Worm (Caenorhabditis elegans): ENCODE measurements around the gene C44H9.5.

C44H9.5 gene

DNA sequence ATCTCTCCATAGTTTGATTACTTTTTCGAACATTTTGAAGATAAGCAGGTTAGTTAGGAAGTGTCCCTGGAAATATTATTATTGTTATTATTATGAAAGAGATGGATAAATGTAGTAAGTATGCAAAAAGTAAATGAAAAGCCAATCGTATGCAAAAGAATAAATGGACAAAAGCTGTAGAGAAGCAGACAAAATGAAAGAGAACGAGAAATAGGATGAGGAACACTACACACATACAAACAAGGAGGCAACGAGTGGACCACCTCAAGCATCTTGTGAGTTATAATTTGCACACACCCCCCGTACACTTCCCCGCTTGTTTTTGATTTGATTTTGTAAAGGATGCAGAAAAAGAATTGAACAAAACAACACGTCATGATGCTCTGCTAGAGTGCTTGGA lies 38.5 kb downstream of the C44H9.5 start, which contains the start of gene ZC443.2:
ZC443.2 (minus strand) TSS at position 67 of the 400 bp plus-strand sequence.
- no peak for TF ChIP-seq unc-62 (GFP tag; optimal IDR thresholded peaks at IDR 0.05)

DNA sequence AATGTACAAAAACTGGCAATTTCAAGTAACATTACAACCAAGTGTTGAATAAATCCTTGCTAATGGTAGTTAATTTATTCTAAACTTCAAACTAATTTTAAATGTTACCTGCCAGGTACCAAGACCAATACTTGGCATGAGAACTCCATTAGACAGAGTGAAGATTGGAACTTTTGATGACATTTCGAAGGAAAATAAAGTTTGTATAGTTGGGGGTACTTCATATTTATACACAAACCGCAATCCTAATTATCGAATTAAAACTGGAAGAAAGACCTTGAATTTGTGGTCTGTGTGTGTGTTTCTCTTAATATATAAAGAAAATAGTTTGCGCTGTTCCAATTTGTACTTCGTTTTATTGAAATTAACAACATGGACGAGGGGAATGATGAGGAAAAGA lies 39.8 kb downstream of the C44H9.5 start, which contains the start of gene ZC443.1:
ZC443.1 (minus strand) TSS at position 205 of the 400 bp plus-strand sequence.
- TF ChIP-seq unc-62 (GFP tag; optimal IDR thresholded peaks at IDR 0.05), result no peak

DNA sequence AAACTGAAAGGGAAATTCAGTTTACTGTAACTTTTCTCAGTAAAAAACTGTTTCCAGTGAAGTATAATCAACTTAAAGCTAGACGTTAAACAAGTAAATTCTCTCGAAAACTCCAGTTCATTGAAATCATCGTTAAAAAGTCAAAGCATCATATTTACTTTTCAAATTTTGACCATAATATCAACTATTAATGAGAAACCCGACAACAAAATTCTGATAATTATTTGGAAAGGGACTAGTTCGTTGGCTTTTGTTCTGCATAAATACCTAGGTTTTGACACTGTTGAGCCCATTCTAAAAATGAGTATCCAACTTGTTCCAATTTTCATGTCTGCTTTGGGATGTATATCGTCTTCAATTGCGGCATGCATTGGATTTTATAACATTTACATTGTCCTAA lies 43.5 kb downstream of the C44H9.5 start, which contains the start of gene ZC443.7:
ZC443.7 (plus strand) TSS at position 301 of the 400 bp plus-strand sequence.
- TF ChIP-seq unc-62 (GFP tag; optimal IDR thresholded peaks at IDR 0.05), result no peak

DNA sequence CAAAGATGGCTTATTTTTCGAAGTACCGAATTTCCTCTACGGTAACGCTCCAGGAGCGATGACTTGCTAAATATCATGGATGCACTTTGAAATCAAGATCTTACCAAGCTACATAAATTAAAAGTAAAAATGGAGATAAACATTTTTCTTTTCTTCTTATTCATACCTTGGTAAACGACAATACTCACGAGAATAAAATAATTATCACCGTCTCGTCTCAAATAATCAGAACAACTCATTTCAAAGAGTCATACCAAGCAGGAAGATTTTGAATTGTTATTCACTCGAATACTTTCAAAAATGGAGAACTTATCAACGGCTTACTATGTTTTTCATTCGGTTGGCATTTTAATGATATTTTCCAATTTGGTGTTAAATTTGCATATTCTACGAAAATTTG lies 46.4 kb downstream of the C44H9.5 start, which contains the start of gene srbc-45:
srbc-45 (plus strand) TSS at position 301 of the 400 bp plus-strand sequence.
- TF ChIP-seq unc-62 (GFP tag; optimal IDR thresholded peaks at IDR 0.05), result no peak

DNA sequence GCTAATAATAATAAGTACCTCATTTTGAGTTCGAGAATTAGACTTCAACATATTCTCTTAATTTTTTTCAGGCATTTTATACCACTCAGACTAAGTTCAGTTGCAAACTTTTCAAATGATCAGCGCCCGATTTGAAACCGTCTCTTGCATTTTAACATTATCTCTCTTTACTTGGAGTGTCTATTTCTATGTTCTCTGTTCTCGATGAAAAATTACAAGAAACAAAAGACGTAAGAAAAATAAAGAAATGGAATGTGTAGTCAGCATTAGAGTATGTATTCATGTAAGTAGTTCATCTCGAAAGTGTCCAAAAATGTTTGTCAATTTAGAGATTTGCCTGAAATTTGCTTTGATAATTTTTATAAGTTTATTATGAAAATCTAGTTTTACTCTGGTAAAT lies 49.5 kb downstream of the C44H9.5 start, which contains the start of gene ugt-3:
ugt-3 (minus strand) TSS at position 101 of the 400 bp plus-strand sequence.
- TF ChIP-seq unc-62 (GFP tag; optimal IDR thresholded peaks at IDR 0.05), result no peak

DNA sequence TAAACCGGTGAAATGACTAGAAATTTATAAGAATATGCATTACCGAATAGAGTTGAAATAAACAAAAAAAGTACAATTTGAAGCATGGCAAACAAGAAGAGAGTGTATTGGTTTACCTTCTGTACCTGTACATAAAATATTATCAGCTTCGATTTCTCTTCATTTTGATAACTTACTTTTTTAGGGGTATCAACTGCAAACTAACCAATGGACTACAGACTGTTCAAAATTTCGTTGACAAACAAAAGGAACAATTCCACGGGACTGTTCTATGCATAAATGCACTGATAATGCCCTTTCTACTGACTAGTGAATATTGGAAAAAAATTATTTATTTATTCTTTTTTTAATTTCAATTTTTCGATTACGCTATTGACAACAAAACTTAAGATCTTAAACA lies 51.7 kb downstream of the C44H9.5 start, which contains the start of gene ugt-6:
ugt-6 (minus strand) TSS at position 233 of the 400 bp plus-strand sequence.
- TF ChIP-seq unc-62 (GFP tag; optimal IDR thresholded peaks at IDR 0.05), result no peak

DNA sequence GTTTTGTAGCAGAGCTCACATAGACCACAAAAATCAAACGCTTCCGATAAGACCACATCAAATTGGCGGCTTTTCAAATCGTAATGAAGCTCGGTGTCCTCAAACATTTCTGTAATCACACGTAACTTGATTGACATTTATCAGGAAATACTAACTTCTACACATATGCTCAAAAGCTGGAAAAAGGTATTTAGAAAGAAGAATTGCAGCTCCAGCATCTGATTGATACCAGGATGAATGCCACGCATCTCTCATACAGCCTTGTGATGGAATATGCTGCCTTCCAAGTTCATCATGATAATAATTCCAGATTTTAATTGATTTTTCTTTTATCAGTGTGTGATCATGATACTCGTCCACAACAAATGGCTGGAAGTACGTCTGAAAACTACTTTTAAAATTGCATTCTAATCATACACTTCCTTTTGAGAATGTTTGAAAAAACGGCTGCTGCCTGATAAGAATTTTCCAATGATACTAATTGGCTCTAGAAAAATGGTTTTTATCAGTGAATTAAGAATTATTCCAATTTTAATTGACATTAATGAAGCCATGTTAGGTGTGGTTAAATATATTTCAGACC lies 52.7 kb downstream of the C44H9.5 start:
- TF ChIP-seq unc-62 (GFP tag; optimal IDR thresholded peaks at IDR 0.05), result no peak

Measured in whole organism, dauer.